Worm (Caenorhabditis elegans) whole organism, late embryonic: ENCODE measurements around the gene nspe-5.

Experiments
- C38D4.7 ChIP-seq: fragments of 200-800 bp; sonication (Bioruptor generic); optimal IDR thresholded peaks from 2 replicates; lab custom pipeline; 2018; ENCODE audit warnings: mild to moderate bottlenecking, missing genetic modification characterization, moderate library complexity, missing compliant biosample characterization
- F13H6.1 ChIP-seq: sonication (generic microtip); optimal IDR thresholded peaks from 2 replicates; lab custom pipeline; 2016; ENCODE audit warnings: missing genetic modification characterization, missing compliant biosample characterization
- K02D7.2 ChIP-seq: sonication (generic microtip); optimal IDR thresholded peaks from 2 replicates; lab custom pipeline; 2017; ENCODE audit warnings: mild to moderate bottlenecking, missing genetic modification characterization, missing compliant biosample characterization
- K09A11.1 ChIP-seq: sonication (generic microtip); optimal IDR thresholded peaks from 2 replicates; lab custom pipeline; 2017; ENCODE audit warnings: antibody characterized with exemption, mild to moderate bottlenecking, missing genetic modification characterization, missing compliant biosample characterization; ENCODE audit not compliant: insufficient read depth
- Y22D7AL.16 ChIP-seq: sonication (generic microtip); optimal IDR thresholded peaks from 2 replicates; lab custom pipeline; 2016; ENCODE audit warnings: missing genetic modification characterization, missing compliant biosample characterization
- ahr-1 ChIP-seq: sonication (generic microtip); optimal IDR thresholded peaks from 2 replicates; lab custom pipeline; 2016; ENCODE audit warnings: missing genetic modification characterization, missing compliant biosample characterization
- ama-1 ChIP-seq: fragments of 150-350 bp; optimal IDR thresholded peaks from 2 replicates; lab custom pipeline; 2014
- ceh-18 ChIP-seq: sonication (generic microtip); optimal IDR thresholded peaks from 2 replicates; lab custom pipeline; 2016; ENCODE audit warnings: missing genetic modification characterization, missing compliant biosample characterization
- ceh-19 ChIP-seq: fragments of 200-800 bp; sonication (Bioruptor generic); optimal IDR thresholded peaks from 2 replicates; lab custom pipeline; 2018; ENCODE audit warnings: mild to moderate bottlenecking, missing genetic modification characterization, missing compliant biosample characterization
- ceh-2 ChIP-seq: sonication (generic microtip); optimal IDR thresholded peaks from 2 replicates; lab custom pipeline; 2016; ENCODE audit warnings: missing genotype, missing genetic modification characterization, missing compliant biosample characterization
- ceh-22 ChIP-seq: sonication (generic microtip); optimal IDR thresholded peaks from 2 replicates; lab custom pipeline; 2017; ENCODE audit warnings: missing biosample characterization, missing genetic modification characterization
- ceh-24 ChIP-seq: sonication (generic microtip); optimal IDR thresholded peaks from 2 replicates; lab custom pipeline; 2016; ENCODE audit warnings: mild to moderate bottlenecking, missing genetic modification characterization, missing compliant biosample characterization
- ceh-31 ChIP-seq: sonication (generic microtip); optimal IDR thresholded peaks from 2 replicates; lab custom pipeline; 2016; ENCODE audit warnings: missing genetic modification characterization, missing compliant biosample characterization
- ceh-6 ChIP-seq: fragments of 200-800 bp; sonication (Bioruptor generic); optimal IDR thresholded peaks from 2 replicates; lab custom pipeline; 2018; ENCODE audit warnings: mild to moderate bottlenecking, missing genetic modification characterization, missing compliant biosample characterization
- che-1 ChIP-seq: sonication (generic microtip); optimal IDR thresholded peaks from 2 replicates; lab custom pipeline; 2016; ENCODE audit warnings: mild to moderate bottlenecking, missing genetic modification characterization, missing compliant biosample characterization
- dmd-4 ChIP-seq: sonication (generic microtip); optimal IDR thresholded peaks from 2 replicates; lab custom pipeline; 2016; ENCODE audit warnings: borderline replicate concordance, missing genetic modification characterization, missing compliant biosample characterization
- dve-1 ChIP-seq: sonication (generic microtip); optimal IDR thresholded peaks from 2 replicates; lab custom pipeline; 2017; ENCODE audit warnings: antibody characterized with exemption, mild to moderate bottlenecking, missing genetic modification characterization, missing compliant biosample characterization
- elt-4 ChIP-seq: sonication (generic microtip); optimal IDR thresholded peaks from 2 replicates; lab custom pipeline; 2016; ENCODE audit warnings: missing genetic modification characterization, missing compliant biosample characterization
- ets-4 ChIP-seq: sonication (generic microtip); optimal IDR thresholded peaks from 2 replicates; lab custom pipeline; 2016; ENCODE audit warnings: missing genetic modification characterization, missing compliant biosample characterization
- fkh-10 ChIP-seq: fragments of 150-350 bp; optimal IDR thresholded peaks from 2 replicates; lab custom pipeline; 2014; ENCODE audit warnings: missing biosample characterization, missing genetic modification reagents, missing genetic modification characterization
- fkh-6 ChIP-seq: sonication (generic microtip); optimal IDR thresholded peaks from 2 replicates; lab custom pipeline; 2016; ENCODE audit warnings: missing genetic modification characterization, missing compliant biosample characterization
- gmeb-2 ChIP-seq: sonication (generic microtip); optimal IDR thresholded peaks from 2 replicates; lab custom pipeline; 2016; ENCODE audit warnings: missing genetic modification characterization, inconsistent platforms, missing compliant biosample characterization
- hlh-8 ChIP-seq: sonication (generic microtip); optimal IDR thresholded peaks from 2 replicates; lab custom pipeline; 2016; ENCODE audit warnings: missing genotype, missing genetic modification characterization, missing compliant biosample characterization
- lim-6 ChIP-seq: sonication (generic microtip); optimal IDR thresholded peaks from 2 replicates; lab custom pipeline; 2016; ENCODE audit warnings: missing genetic modification characterization, missing compliant biosample characterization
- lin-11 ChIP-seq: fragments of 200-800 bp; sonication (Bioruptor generic); optimal IDR thresholded peaks from 2 replicates; lab custom pipeline; 2018; ENCODE audit warnings: mild to moderate bottlenecking, missing genetic modification characterization, missing compliant biosample characterization
- madf-2 ChIP-seq: sonication (generic microtip); optimal IDR thresholded peaks from 2 replicates; lab custom pipeline; 2017; ENCODE audit warnings: missing genetic modification characterization, missing compliant biosample characterization
- nfya-1 ChIP-seq: sonication (generic microtip); optimal IDR thresholded peaks from 2 replicates; lab custom pipeline; 2017; ENCODE audit warnings: missing genetic modification characterization, mild to moderate bottlenecking, missing compliant biosample characterization, antibody characterized with exemption, moderate library complexity
- nhr-232 ChIP-seq: sonication (generic microtip); optimal IDR thresholded peaks from 2 replicates; lab custom pipeline; 2016; ENCODE audit warnings: missing genetic modification characterization, missing compliant biosample characterization
- npax-4 ChIP-seq: sonication (generic microtip); optimal IDR thresholded peaks from 2 replicates; lab custom pipeline; 2016; ENCODE audit warnings: missing genetic modification characterization, missing compliant biosample characterization
- pat-9 ChIP-seq: fragments of 200-800 bp; sonication (Bioruptor generic); optimal IDR thresholded peaks from 2 replicates; lab custom pipeline; 2018; ENCODE audit warnings: mild to moderate bottlenecking, missing genetic modification characterization, moderate library complexity, missing compliant biosample characterization
- pax-1 ChIP-seq: fragments of 150-350 bp; optimal IDR thresholded peaks from 2 replicates; lab custom pipeline; 2014; ENCODE audit warnings: missing biosample characterization, missing genetic modification characterization
- pha-2 ChIP-seq: sonication (generic microtip); optimal IDR thresholded peaks from 2 replicates; lab custom pipeline; 2017; ENCODE audit warnings: mild to moderate bottlenecking, missing genetic modification characterization, missing compliant biosample characterization
- pha-4 ChIP-seq: fragments of 150-350 bp; optimal IDR thresholded peaks from 2 replicates; lab custom pipeline; 2018; ENCODE audit warnings: missing biosample characterization, missing genetic modification reagents, missing genetic modification characterization
- pros-1 ChIP-seq: fragments of 150-350 bp; optimal IDR thresholded peaks from 2 replicates; lab custom pipeline; 2014; ENCODE audit warnings: missing biosample characterization, missing genetic modification reagents, missing genetic modification characterization
- sdc-2 ChIP-seq: sonication (generic microtip); optimal IDR thresholded peaks from 2 replicates; lab custom pipeline; 2016; ENCODE audit warnings: missing genotype, missing genetic modification characterization, missing compliant biosample characterization
- sox-2 ChIP-seq: fragments of 200-800 bp; sonication (Bioruptor generic); IDR thresholded peaks from 2 replicates; pipeline ENCODE4 v1.3.6; 2022; ENCODE audit warnings: missing genetic modification reagents, missing genetic modification characterization, missing compliant biosample characterization
- ttx-3 ChIP-seq: sonication (generic microtip); optimal IDR thresholded peaks from 2 replicates; lab custom pipeline; 2016; ENCODE audit warnings: missing genetic modification reagents, missing genetic modification characterization, missing compliant biosample characterization
- unc-55 ChIP-seq: sonication (generic microtip); optimal IDR thresholded peaks from 2 replicates; lab custom pipeline; 2017; ENCODE audit warnings: missing biosample characterization, missing genetic modification reagents, missing genetic modification characterization
- unc-86 ChIP-seq: sonication (generic microtip); optimal IDR thresholded peaks from 2 replicates; lab custom pipeline; 2016; ENCODE audit warnings: missing genetic modification characterization, missing compliant biosample characterization
- zip-5 ChIP-seq: sonication (generic microtip); optimal IDR thresholded peaks from 2 replicates; lab custom pipeline; 2016; ENCODE audit warnings: missing genetic modification characterization, missing compliant biosample characterization
- ztf-16 ChIP-seq: sonication (generic microtip); optimal IDR thresholded peaks from 2 replicates; lab custom pipeline; 2017; ENCODE audit warnings: missing genetic modification characterization, missing compliant biosample characterization

nspe-5 gene

ce11 chrII:12612218-12612617, 16.4 kb upstream of the nspe-5 start, which contains the start of gene nspe-4:
Gene nspe-4, plus strand, starts transcription at chrII:12612518.
- TF ChIP-seq sox-2 (GFP tag; lab: Robert Waterston, UW), result no peak
- no peak for TF ChIP-seq ceh-22 (tag; lab: Kevin White, UChicago)
- TF ChIP-seq ets-4 (tag; lab: Kevin White, UChicago), result no peak
- TF ChIP-seq fkh-6, result no peak
- no peak for TF ChIP-seq ama-1
- TF ChIP-seq K09A11.1, result no peak
- TF ChIP-seq unc-86 (tag; lab: Kevin White, UChicago), result no peak
- no peak for TF ChIP-seq K02D7.2 (tag; lab: Kevin White, UChicago)
- no peak for TF ChIP-seq unc-55 (GFP tag; lab: Kevin White, UChicago)
- TF ChIP-seq dmd-4 (tag; lab: Kevin White, UChicago), result no peak
- no peak for TF ChIP-seq ceh-31 (tag; lab: Kevin White, UChicago)
- TF ChIP-seq pat-9 (tag; lab: Kevin White, UChicago), result no peak
- TF ChIP-seq ceh-19 (GFP tag; lab: Kevin White, UChicago), result no peak
- no peak for TF ChIP-seq fkh-10 (GFP tag; lab: Kevin White, UChicago)
- TF ChIP-seq lin-11 (tag; lab: Kevin White, UChicago), result no peak
- TF ChIP-seq dve-1 (tag; lab: Kevin White, UChicago), result no peak
- TF ChIP-seq C38D4.7 (GFP tag; lab: Kevin White, UChicago), result no peak
- no peak for TF ChIP-seq nfya-1 (tag; lab: Kevin White, UChicago)

- no peak for TF ChIP-seq pros-1
- no peak for TF ChIP-seq ceh-31 (tag; lab: Kevin White, UChicago)
- no peak for TF ChIP-seq fkh-6
- no peak for TF ChIP-seq zip-5 (tag; lab: Kevin White, UChicago)
- no peak for TF ChIP-seq nhr-232 (tag; lab: Kevin White, UChicago)
Observed at ce11 chrII:12615413-12615812, 13.3 kb upstream of the nspe-5 start.

ce11 chrII:12616081-12616480, 12.6 kb upstream of the nspe-5 start, which contains the start of gene nspe-6:
Gene nspe-6, minus strand, starts transcription at chrII:12616181.
- no peak for TF ChIP-seq pha-2 (tag; lab: Kevin White, UChicago)
- no peak for TF ChIP-seq hlh-8

ce11 chrII:12617586-12617985, 11.1 kb upstream of the nspe-5 start, which contains the start of gene nspe-3:
Gene nspe-3, plus strand, starts transcription at chrII:12617886.
- TF ChIP-seq madf-2 (tag; lab: Kevin White, UChicago) (no peak), ceh-24 (tag; lab: Kevin White, UChicago) (no peak), C38D4.7 (GFP tag; lab: Kevin White, UChicago) (no peak), pax-1 (tag; lab: Kevin White, UChicago) (no peak), lin-11 (tag; lab: Kevin White, UChicago) (no peak), lim-6 (tag; lab: Kevin White, UChicago) (no peak), fkh-6 (no peak), pha-2 (tag; lab: Kevin White, UChicago) (no peak)

ce11 chrII:12619288-12619687, 9.4 kb upstream of the nspe-5 start, which contains the start of gene nspe-2:
Gene nspe-2, minus strand, starts transcription at chrII:12619388.
- TF ChIP-seq Y22D7AL.16 (tag; lab: Kevin White, UChicago) (no peak), ttx-3 (tag; lab: Kevin White, UChicago) (no peak), unc-86 (tag; lab: Kevin White, UChicago) (no peak), ceh-6 (GFP tag; lab: Kevin White, UChicago) (no peak), ztf-16 (tag; lab: Kevin White, UChicago) (no peak), ceh-18 (tag; lab: Kevin White, UChicago) (no peak), gmeb-2 (tag; lab: Kevin White, UChicago) (no peak), ahr-1 (no peak), npax-4 (tag; lab: Kevin White, UChicago) (no peak), elt-4 (tag; lab: Kevin White, UChicago) (no peak), pha-4 (tag; lab: Kevin White, UChicago) (no peak), ceh-2 (no peak), sdc-2 (tag; lab: Kevin White, UChicago) (no peak), che-1 (no peak), madf-2 (tag; lab: Kevin White, UChicago) (no peak), F13H6.1 (tag; lab: Kevin White, UChicago) (no peak), ceh-22 (tag; lab: Kevin White, UChicago) (no peak), ceh-19 (GFP tag; lab: Kevin White, UChicago) (no peak), lim-6 (tag; lab: Kevin White, UChicago) (no peak)
- TF ChIP-seq, all 69 proteins: peak for 0
